Fruit fly (Drosophila melanogaster) Kc167 (cell line): ENCODE data around the gene CG4594.

Experiments
- Myc ChIP-seq: fragments of >200 bp; optimal IDR thresholded peaks from 2 replicates; lab custom pipeline; 2017; ENCODE audit warnings: missing external identifiers
- Sin3A ChIP-seq: fragments of >200 bp; optimal IDR thresholded peaks from 2 replicates; lab custom pipeline; 2018; ENCODE audit warnings: missing external identifiers
- h ChIP-seq: fragments of >200 bp; optimal IDR thresholded peaks from 3 replicates; lab custom pipeline; 2018; ENCODE audit warnings: missing external identifiers
- insv ChIP-seq: fragments of >200 bp; optimal IDR thresholded peaks from 3 replicates; lab custom pipeline; 2018; ENCODE audit warnings: missing external identifiers
- psq ChIP-seq: fragments of >200 bp; optimal IDR thresholded peaks from 2 replicates; lab custom pipeline; 2017; ENCODE audit warnings: missing external identifiers
- ttk ChIP-seq: sonication (Bioruptor generic); optimal IDR thresholded peaks from 2 replicates; lab custom pipeline; 2017; ENCODE audit warnings: missing external identifiers

The CG4594 gene

DNA sequence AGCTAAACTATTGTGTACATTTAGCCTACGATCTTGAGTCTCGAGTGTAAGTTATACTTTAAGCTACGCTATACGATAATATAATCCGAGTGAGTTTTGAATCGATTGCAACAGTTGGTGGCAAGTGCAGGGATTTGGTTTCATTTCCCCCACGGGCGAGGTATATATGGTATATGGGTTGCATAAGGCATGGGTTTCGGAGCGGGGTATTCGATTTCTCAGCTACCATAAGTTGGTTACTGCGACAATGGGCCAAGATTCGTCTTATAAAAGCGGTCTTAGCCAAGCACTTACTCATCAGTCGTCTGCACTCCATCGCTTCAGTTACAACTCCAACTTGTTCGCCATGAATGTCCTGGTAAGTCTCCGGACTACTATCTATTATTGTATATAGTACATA lies 10.3 kb downstream of the CG4594 start, which contains the start of gene CG42367:
TSS of gene CG42367 (plus strand) at position 301 of the 400 bp plus-strand sequence.
- TF ChIP-seq psq (no peak), insv (lab: Kevin White, UChicago) (no peak), Sin3A (lab: Kevin White, UChicago) (no peak), Myc (no peak), ttk (lab: Kevin White, UChicago) (no peak), h (no peak)

DNA sequence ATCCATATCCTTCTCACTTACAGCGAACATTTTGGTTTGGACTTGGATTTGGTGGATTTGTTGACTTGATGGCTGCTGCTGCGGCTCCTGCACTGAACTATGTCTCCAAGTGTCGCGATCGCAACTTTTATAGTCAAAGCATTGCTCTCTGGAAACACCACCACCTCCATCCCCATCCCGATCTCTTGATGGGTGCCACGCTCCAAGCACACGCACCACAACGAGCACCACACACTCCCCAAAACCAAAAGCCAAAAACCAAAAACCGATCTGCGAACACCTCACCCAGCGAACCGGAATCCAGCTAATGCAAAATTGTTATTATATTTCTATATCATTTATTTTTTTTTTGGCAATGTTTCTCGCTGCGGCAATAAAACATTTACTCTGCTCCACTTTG lies 13.1 kb downstream of the CG4594 start, which contains the start of gene Cpr30F:
TSS of gene Cpr30F (minus strand) at position 101 of the 400 bp plus-strand sequence.
- TF ChIP-seq Myc (no peak), ttk (lab: Kevin White, UChicago) (no peak), Sin3A (lab: Kevin White, UChicago) (no peak), insv (lab: Kevin White, UChicago) (no peak), h (no peak), psq (no peak)

DNA sequence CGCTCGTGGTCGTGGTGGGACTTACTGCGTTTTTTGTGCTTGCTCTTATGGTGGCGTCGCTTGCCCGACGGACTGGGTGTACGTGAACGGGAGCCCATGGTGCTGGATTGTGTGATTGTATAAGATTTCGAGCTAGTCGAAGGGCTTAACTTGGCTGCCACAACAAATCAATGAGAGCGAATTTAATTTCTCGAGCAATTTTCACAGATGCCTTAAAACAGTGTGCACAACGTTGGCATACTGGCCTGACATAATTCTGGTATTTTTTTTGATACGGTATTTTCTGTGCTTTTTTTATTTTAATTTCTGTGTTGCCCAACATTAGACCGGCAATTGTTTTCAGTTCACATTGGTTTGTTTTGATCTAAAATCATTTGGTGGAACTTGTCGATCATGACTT lies 17.9 kb downstream of the CG4594 start, which contains the start of gene Arglu1:
TSS of gene Arglu1 (minus strand) at position 227 of the 400 bp plus-strand sequence.
- TF ChIP-seq Myc, result no peak
- TF ChIP-seq insv (lab: Kevin White, UChicago), result no peak
- no peak for TF ChIP-seq psq
- TF ChIP-seq h, result no peak
- no peak for TF ChIP-seq ttk (lab: Kevin White, UChicago)
- TF ChIP-seq Sin3A (lab: Kevin White, UChicago), result no peak

DNA sequence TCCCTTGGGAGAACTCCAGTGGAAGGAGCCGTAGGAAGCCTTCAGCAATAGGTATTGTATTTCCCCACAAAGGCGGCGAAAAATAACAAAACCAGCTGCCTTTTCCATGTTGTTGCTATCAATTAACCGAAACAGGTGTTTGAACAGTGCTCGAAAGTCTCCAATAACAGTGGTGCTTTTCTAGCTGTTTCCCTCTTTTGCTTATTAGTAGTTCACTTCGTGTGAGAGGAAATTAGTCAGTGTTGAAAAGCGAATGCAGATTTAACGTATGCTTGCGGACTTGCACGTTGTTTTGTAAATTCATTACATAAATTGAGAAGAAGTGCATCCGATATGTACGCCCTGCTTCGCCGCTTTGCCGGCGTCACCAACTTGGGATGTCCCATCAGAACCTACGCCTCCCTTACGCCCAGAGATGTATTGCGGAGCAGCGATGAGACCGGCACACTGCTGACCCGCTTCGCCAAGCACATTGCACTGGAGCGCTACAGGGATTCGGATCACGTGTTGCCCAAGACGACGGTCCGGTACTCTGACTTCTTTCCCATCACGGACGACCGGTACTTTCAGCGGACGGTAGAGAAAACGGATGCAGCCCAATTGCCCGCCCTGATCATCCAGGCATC lies 18.8 kb downstream of the CG4594 start, which contains the start of the genes Datp and CG4619:
TSS of gene Datp (minus strand) at position 160 of the 626 bp plus-strand sequence.
TSS of gene CG4619 (plus strand) at position 233 of the 626 bp plus-strand sequence.
- no peak for TF ChIP-seq Sin3A (lab: Kevin White, UChicago)
- TF ChIP-seq ttk (lab: Kevin White, UChicago), result no peak
- TF ChIP-seq Myc, result no peak
- no peak for TF ChIP-seq insv (lab: Kevin White, UChicago)
- TF ChIP-seq h, result no peak

dm6 chr2L:9943521-9943920 lies 23.6 kb downstream of the CG4594 start:
- TF ChIP-seq insv (lab: Kevin White, UChicago), result no peak
- TF ChIP-seq Myc, result no peak
- no peak for TF ChIP-seq ttk (lab: Kevin White, UChicago)
- no peak for TF ChIP-seq h
- no peak for TF ChIP-seq Sin3A (lab: Kevin White, UChicago)
- TF ChIP-seq psq, result no peak

dm6 chr2L:9945086-9945485 lies 25.1 kb downstream of the CG4594 start:
- TF ChIP-seq Myc, result no peak
- no peak for TF ChIP-seq Sin3A (lab: Kevin White, UChicago)
- no peak for TF ChIP-seq psq
- no peak for TF ChIP-seq h
- TF ChIP-seq ttk (lab: Kevin White, UChicago), result no peak
- TF ChIP-seq insv (lab: Kevin White, UChicago), result no peak

- TF ChIP-seq insv (lab: Kevin White, UChicago), result no peak
- TF ChIP-seq Myc, result no peak
- TF ChIP-seq Sin3A (lab: Kevin White, UChicago), result no peak
- TF ChIP-seq psq, result no peak
- no peak for TF ChIP-seq h
- TF ChIP-seq ttk (lab: Kevin White, UChicago), result no peak
Measured at dm6 chr2L:9946051-9946450, 26.1 kb downstream of the CG4594 start.

DNA sequence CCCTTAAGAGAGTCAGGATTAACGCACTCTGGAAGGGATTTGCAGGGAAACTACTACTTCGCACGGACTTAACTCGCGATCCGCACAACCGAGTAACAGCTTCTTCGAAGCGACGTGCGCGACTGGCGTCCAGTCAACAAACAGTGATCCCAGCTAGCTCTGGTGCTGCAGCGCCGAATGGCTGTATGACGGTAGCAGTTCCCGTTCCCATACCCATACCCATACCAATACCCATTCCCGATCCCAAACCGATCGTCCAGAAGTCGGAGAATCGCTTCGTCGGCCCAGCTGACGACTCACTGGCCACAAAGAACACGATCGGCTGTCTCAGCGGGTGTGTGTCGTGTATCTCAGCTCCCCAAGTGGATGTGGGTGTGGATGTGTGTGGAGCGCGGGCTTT lies 27.3 kb downstream of the CG4594 start, which contains the start of gene CG5853:
TSS of gene CG5853 (minus strand) at position 384 of the 400 bp plus-strand sequence.
- TF ChIP-seq insv (lab: Kevin White, UChicago) (no peak), h (no peak), psq (no peak), Sin3A (lab: Kevin White, UChicago) (no peak), Myc (no peak), ttk (lab: Kevin White, UChicago) (no peak)

DNA sequence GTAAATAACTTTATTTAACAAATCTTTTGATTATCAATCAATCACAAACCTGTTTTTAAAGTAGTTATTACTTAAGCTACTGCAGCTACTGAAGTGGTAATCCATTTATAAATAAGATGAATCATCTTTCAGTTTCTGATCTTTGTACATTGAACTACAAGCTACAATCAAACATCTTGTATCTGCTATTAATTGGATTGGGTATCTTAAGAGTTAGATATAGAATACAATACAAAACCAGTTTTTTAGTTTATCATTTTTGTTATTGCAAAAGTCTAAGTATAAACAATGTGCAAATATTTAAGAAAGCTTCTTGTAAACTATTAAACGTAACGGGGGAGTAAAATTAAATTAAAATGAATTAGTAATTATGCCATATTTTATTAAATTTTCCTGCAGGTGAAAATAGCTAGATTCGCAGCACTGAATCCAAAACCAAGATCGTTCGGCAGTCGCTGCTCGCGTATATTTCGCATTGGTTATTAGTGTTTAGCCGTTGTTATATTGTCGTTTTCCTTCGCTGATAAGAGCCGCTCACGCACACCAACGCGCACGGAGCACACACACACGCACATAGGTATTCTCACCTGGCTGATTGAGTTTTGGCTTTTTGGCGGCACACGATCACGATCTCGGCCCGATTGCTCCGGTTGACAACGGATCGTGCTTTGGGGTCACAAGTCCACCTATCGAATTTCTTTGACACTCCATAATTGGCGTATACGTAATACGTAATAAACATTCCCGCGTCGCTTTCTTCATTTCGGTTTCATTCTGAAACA lies 28.0 kb downstream of the CG4594 start:
- TF ChIP-seq ttk (lab: Kevin White, UChicago) (no peak), Myc (no peak), insv (lab: Kevin White, UChicago) (no peak)

DNA sequence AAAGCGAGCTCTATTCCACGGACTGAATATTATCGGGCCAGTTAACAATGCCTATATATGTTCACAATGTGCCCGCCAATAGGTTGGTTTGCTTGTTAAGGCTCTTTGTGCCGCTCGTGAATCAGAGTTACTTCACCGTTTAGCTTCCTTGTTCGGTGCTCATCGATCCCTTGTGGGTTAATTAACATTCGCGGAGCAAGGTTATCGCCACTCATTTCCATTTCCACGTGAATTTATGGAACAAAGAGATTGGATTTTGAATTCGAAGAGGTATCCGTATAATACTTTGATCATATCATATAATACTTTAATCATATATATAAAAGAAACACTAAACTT lies 28.5 kb downstream of the CG4594 start:
- no peak for TF ChIP-seq Sin3A (lab: Kevin White, UChicago)
- no peak for TF ChIP-seq ttk (lab: Kevin White, UChicago)
- no peak for TF ChIP-seq insv (lab: Kevin White, UChicago)
- no peak for TF ChIP-seq Myc
- no peak for TF ChIP-seq h
- no peak for TF ChIP-seq psq

- TF ChIP-seq insv (lab: Kevin White, UChicago), result no peak
- TF ChIP-seq h, result no peak
- TF ChIP-seq Sin3A (lab: Kevin White, UChicago), result no peak
- TF ChIP-seq Myc, result no peak
- no peak for TF ChIP-seq ttk (lab: Kevin White, UChicago)
- no peak for TF ChIP-seq psq
Measured at dm6 chr2L:9949178-9950062, 29.5 kb downstream of the CG4594 start.

DNA sequence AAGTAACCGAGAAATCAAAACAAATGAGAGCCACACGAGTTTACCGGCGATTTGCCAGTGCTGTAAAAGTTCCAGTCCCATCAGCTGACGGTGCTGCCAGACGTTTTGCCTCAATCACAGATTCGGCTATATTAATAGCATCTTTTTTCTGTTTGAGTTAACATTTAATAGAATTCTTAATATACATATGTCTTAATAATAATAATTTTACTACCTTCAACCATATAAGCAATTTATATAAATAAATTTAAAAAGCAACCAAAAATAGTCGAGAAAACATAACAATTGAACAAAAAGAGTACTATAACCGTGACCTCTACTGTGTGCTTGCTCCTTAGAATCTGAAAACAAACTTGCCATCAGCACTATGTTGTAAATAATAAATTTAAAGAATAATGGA lies 34.2 kb downstream of the CG4594 start, which contains the start of the genes CG13126 and CG4709:
TSS of gene CG13126 (minus strand) at position 63 of the 400 bp plus-strand sequence.
TSS of gene CG4709 (plus strand) at position 207 of the 400 bp plus-strand sequence.
- no peak for TF ChIP-seq ttk (lab: Kevin White, UChicago)
- TF ChIP-seq psq, result no peak
- TF ChIP-seq Myc, result no peak
- TF ChIP-seq Sin3A (lab: Kevin White, UChicago), result no peak
- no peak for TF ChIP-seq insv (lab: Kevin White, UChicago)
- TF ChIP-seq h, result no peak
